Worm (Caenorhabditis elegans) whole organism, mixed stage, embryonic: Measurements from ENCODE around the gene srh-79.
"Not testable (repeated sequence)": the region's sequence is repeated elsewhere in the genome, so short reads cannot be mapped to it uniquely, and the experiment has no call there.

Source experiments
- M03D4.4 ChIP-seq: sonication (generic microtip); optimal IDR thresholded peaks from 2 replicates; lab custom pipeline; 2017; ENCODE audit warnings: mild to moderate bottlenecking, missing genetic modification characterization, missing compliant biosample characterization
- drap-1 ChIP-seq: fragments of 200-800 bp; sonication (Bioruptor generic); optimal IDR thresholded peaks from 3 replicates; lab custom pipeline; 2018; ENCODE audit warnings: mild to moderate bottlenecking, missing genetic modification characterization, missing compliant biosample characterization
- elt-3 ChIP-seq: fragments of 150-350 bp; optimal IDR thresholded peaks from 2 replicates; lab custom pipeline; 2014; ENCODE audit warnings: missing biosample characterization, missing genetic modification characterization
- mab-5 ChIP-seq: fragments of 150-350 bp; optimal IDR thresholded peaks from 2 replicates; lab custom pipeline; 2014; ENCODE audit warnings: missing biosample characterization, missing genetic modification characterization
- mep-1 ChIP-seq: fragments of 150-350 bp; optimal IDR thresholded peaks from 2 replicates; lab custom pipeline; 2017; ENCODE audit warnings: missing biosample characterization, missing genetic modification reagents, missing genetic modification characterization, inconsistent platforms
- nhr-76 ChIP-seq: sonication (generic microtip); optimal IDR thresholded peaks from 2 replicates; lab custom pipeline; 2017; ENCODE audit warnings: missing biosample characterization, missing genetic modification characterization
- pha-4 ChIP-seq: fragments of 150-350 bp; optimal IDR thresholded peaks from 2 replicates; lab custom pipeline; 2018; ENCODE audit warnings: missing biosample characterization, missing genetic modification reagents, missing genetic modification characterization
- snpc-4 ChIP-seq: fragments of 150-350 bp; optimal IDR thresholded peaks from 2 replicates; lab custom pipeline; 2014; ENCODE audit warnings: missing biosample characterization, missing genetic modification characterization
- tbx-8 ChIP-seq: fragments of 200-800 bp; sonication (Bioruptor generic); optimal IDR thresholded peaks from 2 replicates; lab custom pipeline; 2018; ENCODE audit warnings: mild to moderate bottlenecking, missing genetic modification characterization, moderate library complexity, missing compliant biosample characterization
- unc-39 ChIP-seq: fragments of 150-350 bp; optimal IDR thresholded peaks from 2 replicates; lab custom pipeline; 2014; ENCODE audit warnings: missing biosample characterization, missing genetic modification characterization
- unc-62 ChIP-seq: fragments of 150-350 bp; optimal IDR thresholded peaks from 2 replicates; lab custom pipeline; 2014; ENCODE audit warnings: missing biosample characterization, missing genetic modification reagents, missing genetic modification characterization
- zip-8 ChIP-seq: fragments of 150-350 bp; optimal IDR thresholded peaks from 2 replicates; lab custom pipeline; 2014; ENCODE audit warnings: missing biosample characterization, missing genetic modification characterization

- TF ChIP-seq unc-62 (GFP tag; lab: Kevin White, UChicago); mab-5 (tag; lab: Kevin White, UChicago); drap-1 (GFP tag; lab: Kevin White, UChicago); snpc-4 (tag; lab: Kevin White, UChicago); elt-3 (tag; lab: Kevin White, UChicago); pha-4 (tag; lab: Kevin White, UChicago); zip-8; mep-1 (tag; lab: Kevin White, UChicago); M03D4.4 (tag; lab: Kevin White, UChicago); nhr-76; tbx-8 (GFP tag; lab: Kevin White, UChicago); unc-39 (tag; lab: Kevin White, UChicago): not testable (repeated sequence)
Measured at ce11 chrV:7511465-7511864, 13.9 kb downstream of the srh-79 start, which contains the start of gene nhr-171.
